Worm (Caenorhabditis elegans): ENCODE results near the gene zyg-1.

DNA sequence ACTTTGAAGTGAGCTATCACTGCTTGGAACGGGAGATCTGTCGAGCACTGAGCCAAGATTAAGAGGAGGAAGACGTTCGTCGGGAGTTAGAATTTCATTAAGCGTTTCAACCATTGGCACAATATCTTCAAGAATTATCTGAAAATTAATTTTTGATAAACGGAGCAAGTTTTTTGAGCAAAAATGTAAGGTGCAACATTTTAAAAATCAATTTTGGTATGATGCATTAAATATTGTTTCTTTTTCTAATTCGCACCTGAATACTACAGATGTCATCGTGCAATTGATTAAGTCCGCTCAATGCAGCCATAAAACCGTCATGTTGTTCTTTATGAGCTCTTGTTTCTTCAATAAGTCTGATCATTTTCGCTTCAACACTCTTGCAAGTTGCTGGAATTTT is 1.3 kb upstream of the zyg-1 start, which contains the start of gene ddl-1:
- TF ChIP-seq flt-1 (GFP tag; IDR thresholded peaks at IDR 0.05): no peak
- TF ChIP-seq med-1 (GFP tag; optimal IDR thresholded peaks at IDR 0.05; ENCODE audit: insufficient read depth): no peak
- TF ChIP-seq tab-1 (GFP tag; IDR thresholded peaks at IDR 0.05): no peak
- no peak for TF ChIP-seq ztf-23 (GFP tag; IDR thresholded peaks at IDR 0.05)

All from whole organism, midembryonic.